Worm (Caenorhabditis elegans): ENCODE measurements around the gene str-160.

DNA sequence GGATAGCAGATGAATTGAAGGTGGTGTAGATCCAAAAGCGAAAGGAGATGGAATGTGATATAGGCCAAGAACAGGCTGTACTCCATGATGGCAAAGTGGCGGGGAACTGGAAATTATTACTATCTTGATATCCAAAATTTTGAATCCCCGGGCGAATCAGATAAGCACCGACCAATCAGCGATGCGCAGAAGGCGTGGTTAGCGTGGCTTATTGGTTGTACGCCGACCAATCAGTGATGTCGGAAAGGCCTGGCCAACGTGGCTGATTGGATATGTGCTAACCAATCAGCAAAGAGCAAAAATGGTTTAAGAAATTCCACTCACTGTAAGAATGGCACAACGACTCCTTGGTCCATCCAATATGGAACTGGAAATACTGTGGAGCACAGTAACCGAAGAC, 45.3 kb downstream of the str-160 start:
- no peak for TF ChIP-seq dao-5 (tag; optimal IDR thresholded peaks at IDR 0.05)
- TF ChIP-seq him-1 (tag; optimal IDR thresholded peaks at IDR 0.05) = no peak
- no peak for TF ChIP-seq W03F9.2 (tag; optimal IDR thresholded peaks at IDR 0.05)

Data from whole organism, L4/young adult.